Worm (Caenorhabditis elegans): ENCODE data around the gene scp-1.

ce11 chrII:9315692-9316091, 18.1 kb upstream of the scp-1 start:
- no peak for TF ChIP-seq hlh-30 (tag; optimal IDR thresholded peaks at IDR 0.05; ENCODE audit: insufficient read depth)
- no peak for TF ChIP-seq syd-9 (tag; optimal IDR thresholded peaks at IDR 0.05)

All from whole organism, late embryonic.